Fruit fly (Drosophila melanogaster) whole organism, wandering third instar larva: Measurements from ENCODE around the gene CG11656.

Source experiments
- CG32264 ChIP-seq: fragments of 200-800 bp; sonication (Bioruptor generic); optimal IDR thresholded peaks from 2 replicates; lab custom pipeline; 2016; ENCODE audit warnings: missing biosample characterization, missing genetic modification characterization
- Hr78 ChIP-seq: fragments of >200 bp; optimal IDR thresholded peaks from 2 replicates; lab custom pipeline; 2017; ENCODE audit warnings: missing biosample characterization, missing genetic modification characterization
- Hr83 ChIP-seq: fragments of 200-300 bp; sonication (Bioruptor generic); optimal IDR thresholded peaks from 2 replicates; lab custom pipeline; 2016; ENCODE audit warnings: missing biosample characterization, mild to moderate bottlenecking, missing genetic modification characterization, moderate library complexity; ENCODE audit not compliant: poor library complexity, severe bottlenecking
- brk ChIP-seq: fragments of 200-800 bp; sonication (Bioruptor generic); optimal IDR thresholded peaks from 2 replicates; lab custom pipeline; 2016; ENCODE audit warnings: missing biosample characterization, mild to moderate bottlenecking, missing genetic modification characterization
- dl ChIP-seq, 2 experiments: fragments of 175-275, 200-275 bp in 1 of 2; fragments of 200-275 bp in 1 of 2; sonication (Bioruptor generic); optimal IDR thresholded peaks; lab custom pipeline; 2018; ENCODE audit warnings: mild to moderate bottlenecking in 2 of 2, missing biosample characterization in 2 of 2, missing genetic modification characterization in 2 of 2, moderate library complexity in 2 of 2; ENCODE audit not compliant: partially characterized antibody in 2 of 2, insufficient read depth in 1 of 2
- lola ChIP-seq: fragments of >200 bp; optimal IDR thresholded peaks from 2 replicates; lab custom pipeline; 2017; ENCODE audit warnings: missing biosample characterization, missing genetic modification characterization
- psq ChIP-seq: fragments of 200-800 bp; sonication (Bioruptor generic); optimal IDR thresholded peaks from 3 replicates; lab custom pipeline; 2017; ENCODE audit warnings: missing biosample characterization, mild to moderate bottlenecking, missing genetic modification characterization, moderate library complexity
- sv ChIP-seq: fragments of 200-800 bp; sonication (Bioruptor generic); optimal IDR thresholded peaks from 3 replicates; lab custom pipeline; 2016; ENCODE audit warnings: missing biosample characterization, missing genetic modification characterization
- usp ChIP-seq: fragments of >200 bp; optimal IDR thresholded peaks from 2 replicates; lab custom pipeline; 2017; ENCODE audit warnings: missing biosample characterization, missing genetic modification characterization

DNA sequence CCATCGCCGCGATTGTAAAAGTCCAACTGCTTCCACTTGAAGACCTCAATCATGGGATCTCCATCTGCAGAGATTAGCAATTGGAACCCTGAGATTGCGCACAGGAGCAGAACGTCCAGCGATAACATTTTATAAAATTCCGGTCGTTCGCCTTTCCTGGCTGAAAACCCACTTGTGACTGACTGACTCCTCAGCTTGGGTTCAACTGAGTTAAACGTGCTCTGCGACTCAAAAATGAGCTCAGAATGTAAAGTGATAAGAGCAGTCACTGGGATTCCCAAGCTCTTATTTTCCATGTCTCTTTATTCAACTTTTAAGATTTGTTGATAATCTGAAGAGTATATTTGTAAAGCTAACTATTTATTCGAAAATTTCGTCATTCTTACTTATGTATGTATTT lies 16.7 kb upstream of the CG11656 start, which contains the start of gene yellow-f:
- TF ChIP-seq usp (GFP tag; lab: Kevin White, UChicago) (no peak), Hr78 (no peak), Hr83 (no peak), dl (GFP tag; optimal IDR thresholded peaks at IDR 0.05; lab: Kevin White, UChicago; ENCODE audit: insufficient read depth in 1 of 2, partially characterized antibody in 2 of 2) (no peak), CG32264 (GFP tag; lab: Kevin White, UChicago) (no peak), lola (GFP tag; lab: Kevin White, UChicago) (no peak), psq (GFP tag; lab: Kevin White, UChicago) (no peak), sv (no peak), brk (no peak)
